Worm (Caenorhabditis elegans) whole organism, L1 larva: ENCODE data around the gene EGAP2.1.

Source experiments
- Y116A8C.19 ChIP-seq: sonication (generic microtip); optimal IDR thresholded peaks from 2 replicates; lab custom pipeline; 2016; ENCODE audit warnings: missing compliant biosample characterization, missing genetic modification characterization, borderline replicate concordance
- aha-1 ChIP-seq: fragments of 150-350 bp; optimal IDR thresholded peaks from 2 replicates; lab custom pipeline; 2014; ENCODE audit warnings: missing biosample characterization, missing genetic modification characterization
- ama-1 ChIP-seq: fragments of 150-350 bp; optimal IDR thresholded peaks from 2 replicates; lab custom pipeline; 2014
- blmp-1 ChIP-seq: fragments of 150-350 bp; optimal IDR thresholded peaks from 2 replicates; lab custom pipeline; 2014; ENCODE audit warnings: missing biosample characterization, missing genetic modification characterization
- ceh-8 ChIP-seq: fragments of 200-800 bp; sonication (Bioruptor generic); optimal IDR thresholded peaks from 2 replicates; lab custom pipeline; 2018; ENCODE audit warnings: mild to moderate bottlenecking, missing genetic modification characterization, moderate library complexity, missing compliant biosample characterization
- ceh-88 ChIP-seq: fragments of 200-800 bp; sonication (Bioruptor generic); IDR thresholded peaks from 2 replicates; pipeline ENCODE4 v1.3.6; 2022; ENCODE audit warnings: missing genetic modification characterization, missing compliant biosample characterization
- dpl-1 ChIP-seq, 3 experiments: fragments of 150-350 bp in 2 of 3; sonication (generic microtip) in 1 of 3; optimal IDR thresholded peaks; 2 replicates each; lab custom pipeline; 2014 to 2017; ENCODE audit warnings: missing biosample characterization in 3 of 3, missing genetic modification characterization in 3 of 3, missing genetic modification reagents in 3 of 3
- dsc-1 ChIP-seq: sonication (generic microtip); optimal IDR thresholded peaks from 2 replicates; lab custom pipeline; 2016; ENCODE audit warnings: mild to moderate bottlenecking, missing genetic modification characterization, missing compliant biosample characterization
- efl-3 ChIP-seq: fragments of 200-800 bp; sonication (Bioruptor generic); optimal IDR thresholded peaks from 2 replicates; lab custom pipeline; 2018; ENCODE audit warnings: mild to moderate bottlenecking, missing genetic modification characterization, missing compliant biosample characterization
- egl-27 ChIP-seq, 2 experiments: fragments of 150-350 bp in 1 of 2; sonication (generic microtip); optimal IDR thresholded peaks; 3 replicates each; lab custom pipeline; 2017 to 2018; ENCODE audit warnings: missing biosample characterization in 2 of 2, missing genetic modification characterization in 2 of 2, missing genetic modification reagents in 2 of 2
- elt-2 ChIP-seq: sonication (generic microtip); optimal IDR thresholded peaks from 2 replicates; lab custom pipeline; 2016; ENCODE audit warnings: missing genetic modification characterization, mild to moderate bottlenecking, inconsistent platforms, missing compliant biosample characterization, missing genetic modification reagents
- elt-3 ChIP-seq, 6 experiments: fragments of 150-350 bp in 1 of 6; sonication (generic microtip); optimal IDR thresholded peaks; 2 replicates each; lab custom pipeline; 2017 to 2018; ENCODE audit warnings: missing biosample characterization in 6 of 6, missing genetic modification characterization in 6 of 6, inconsistent platforms in 1 of 6
- fos-1 ChIP-seq: fragments of 150-350 bp; optimal IDR thresholded peaks from 2 replicates; lab custom pipeline; 2014; ENCODE audit warnings: missing biosample characterization, missing genetic modification characterization
- grh-1 ChIP-seq: fragments of 200-800 bp; sonication (Bioruptor generic); IDR thresholded peaks from 2 replicates; pipeline ENCODE4 v1.3.6; 2022; ENCODE audit warnings: missing genetic modification reagents, missing genetic modification characterization, missing compliant biosample characterization
- hlh-4 ChIP-seq: sonication (generic microtip); optimal IDR thresholded peaks from 2 replicates; lab custom pipeline; 2016; ENCODE audit warnings: mild to moderate bottlenecking, missing genetic modification characterization, missing compliant biosample characterization
- irx-1 ChIP-seq: sonication (generic microtip); optimal IDR thresholded peaks from 2 replicates; lab custom pipeline; 2016; ENCODE audit warnings: missing genetic modification characterization, missing compliant biosample characterization
- jun-1 ChIP-seq: fragments of 150-350 bp; optimal IDR thresholded peaks from 2 replicates; lab custom pipeline; 2014; ENCODE audit warnings: missing biosample characterization, missing genetic modification reagents, missing genetic modification characterization
- lin-13 ChIP-seq: fragments of 150-350 bp; optimal IDR thresholded peaks from 2 replicates; lab custom pipeline; 2014; ENCODE audit warnings: missing biosample characterization, missing genetic modification reagents, missing genetic modification characterization
- lin-14 ChIP-seq: fragments of 200-800 bp; sonication (Bioruptor generic); optimal IDR thresholded peaks from 2 replicates; lab custom pipeline; 2018; ENCODE audit warnings: mild to moderate bottlenecking, missing genetic modification characterization, moderate library complexity, missing compliant biosample characterization
- lin-15B ChIP-seq: fragments of 150-350 bp; sonication (generic microtip); optimal IDR thresholded peaks from 3 replicates; lab custom pipeline; 2014; ENCODE audit warnings: missing biosample characterization, missing genetic modification characterization
- lin-39 ChIP-seq: fragments of 150-350 bp; optimal IDR thresholded peaks from 2 replicates; lab custom pipeline; 2014; ENCODE audit warnings: missing biosample characterization, missing genetic modification reagents, missing genetic modification characterization
- lir-3 ChIP-seq: sonication (generic microtip); optimal IDR thresholded peaks from 2 replicates; lab custom pipeline; 2016; ENCODE audit warnings: mild to moderate bottlenecking, missing genetic modification characterization, moderate library complexity, missing compliant biosample characterization; ENCODE audit not compliant: poor library complexity
- lsy-2 ChIP-seq, 2 experiments: fragments of 150-350 bp; optimal IDR thresholded peaks; 2 replicates each; lab custom pipeline; 2014; ENCODE audit warnings: missing biosample characterization in 2 of 2, missing genetic modification characterization in 2 of 2
- mab-9 ChIP-seq: fragments of 200-800 bp; sonication (Bioruptor generic); IDR thresholded peaks from 2 replicates; pipeline ENCODE4 v1.3.6; 2022; ENCODE audit warnings: missing genetic modification reagents, missing genetic modification characterization, missing compliant biosample characterization
- mdl-1 ChIP-seq, 2 experiments: fragments of 150-350 bp; optimal IDR thresholded peaks; 2 replicates each; lab custom pipeline; 2014 to 2017; ENCODE audit warnings: missing biosample characterization in 2 of 2, missing genetic modification characterization in 2 of 2, inconsistent platforms in 1 of 2
- mef-2 ChIP-seq: fragments of 150-350 bp; optimal IDR thresholded peaks from 2 replicates; lab custom pipeline; 2014; ENCODE audit warnings: missing biosample characterization, missing genetic modification characterization
- nhr-12 ChIP-seq: sonication (generic microtip); optimal IDR thresholded peaks from 2 replicates; lab custom pipeline; 2017; ENCODE audit warnings: missing biosample characterization, missing genetic modification characterization
- nhr-19 ChIP-seq: fragments of 200-800 bp; sonication (Bioruptor generic); conservative IDR thresholded peaks from 2 replicates; pipeline ENCODE4 v1.3.6; 2022; ENCODE audit warnings: missing genetic modification characterization, missing compliant biosample characterization
- nhr-20 ChIP-seq: sonication (generic microtip); optimal IDR thresholded peaks from 2 replicates; lab custom pipeline; 2016; ENCODE audit warnings: mild to moderate bottlenecking, missing genetic modification characterization, missing compliant biosample characterization
- nhr-237 ChIP-seq: fragments of 150-350 bp; optimal IDR thresholded peaks from 2 replicates; lab custom pipeline; 2014; ENCODE audit warnings: missing biosample characterization, missing genetic modification characterization
- nhr-47 ChIP-seq: sonication (generic microtip); optimal IDR thresholded peaks from 2 replicates; lab custom pipeline; 2016; ENCODE audit warnings: mild to moderate bottlenecking, missing genetic modification characterization, moderate library complexity, missing compliant biosample characterization
- nhr-71 ChIP-seq: sonication (generic microtip); optimal IDR thresholded peaks from 2 replicates; lab custom pipeline; 2016; ENCODE audit warnings: mild to moderate bottlenecking, missing genetic modification characterization, moderate library complexity, missing compliant biosample characterization
- nhr-77 ChIP-seq: fragments of 150-350 bp; optimal IDR thresholded peaks from 2 replicates; lab custom pipeline; 2014; ENCODE audit warnings: missing biosample characterization, missing genetic modification characterization
- nhr-85 ChIP-seq: sonication (generic microtip); peaks from one replicate; lab custom pipeline; 2016; ENCODE audit warnings: missing genetic modification characterization, inconsistent platforms, missing compliant biosample characterization
- nhr-90 ChIP-seq: sonication (generic microtip); optimal IDR thresholded peaks from 2 replicates; lab custom pipeline; 2016; ENCODE audit warnings: mild to moderate bottlenecking, missing genetic modification characterization, missing compliant biosample characterization; ENCODE audit not compliant: poor library complexity
- pag-3 ChIP-seq: sonication (generic microtip); optimal IDR thresholded peaks from 2 replicates; lab custom pipeline; 2017; ENCODE audit warnings: missing genetic modification characterization, mild to moderate bottlenecking, missing compliant biosample characterization, antibody characterized with exemption, borderline replicate concordance; ENCODE audit not compliant: insufficient read depth
- pqm-1 ChIP-seq: sonication (generic microtip); optimal IDR thresholded peaks from 3 replicates; lab custom pipeline; 2017; ENCODE audit warnings: missing biosample characterization, missing genetic modification characterization
- snpc-4 ChIP-seq: fragments of 150-350 bp; optimal IDR thresholded peaks from 2 replicates; lab custom pipeline; 2014; ENCODE audit warnings: missing biosample characterization, missing genetic modification characterization
- sptf-1 ChIP-seq: fragments of 150-350 bp; optimal IDR thresholded peaks from 2 replicates; lab custom pipeline; 2014; ENCODE audit warnings: missing biosample characterization, missing genetic modification characterization
- swsn-7 ChIP-seq: sonication (generic microtip); optimal IDR thresholded peaks from 2 replicates; lab custom pipeline; 2016; ENCODE audit warnings: missing genetic modification characterization, missing compliant biosample characterization
- tbx-2 ChIP-seq: sonication (generic microtip); optimal IDR thresholded peaks from 2 replicates; lab custom pipeline; 2016; ENCODE audit warnings: missing genetic modification characterization, missing compliant biosample characterization
- tlp-1 ChIP-seq: fragments of 150-350 bp; optimal IDR thresholded peaks from 2 replicates; lab custom pipeline; 2014; ENCODE audit warnings: missing biosample characterization, missing genetic modification characterization
- unc-30 ChIP-seq: sonication (generic microtip); optimal IDR thresholded peaks from 2 replicates; lab custom pipeline; 2017; ENCODE audit warnings: missing biosample characterization, missing genetic modification characterization
- unc-62 ChIP-seq: fragments of 150-350 bp; optimal IDR thresholded peaks from 2 replicates; lab custom pipeline; 2014; ENCODE audit warnings: missing biosample characterization, missing genetic modification reagents, missing genetic modification characterization
- unc-86 ChIP-seq: sonication (generic microtip); optimal IDR thresholded peaks from 2 replicates; lab custom pipeline; 2016; ENCODE audit warnings: missing genetic modification characterization, missing compliant biosample characterization
- unc-98 ChIP-seq: fragments of 200-800 bp; sonication (Bioruptor generic); IDR thresholded peaks from 2 replicates; pipeline ENCODE4 v1.3.6; 2022; ENCODE audit warnings: missing genetic modification characterization, missing compliant biosample characterization
- xbp-1 ChIP-seq: sonication (generic microtip); optimal IDR thresholded peaks from 2 replicates; lab custom pipeline; 2016; ENCODE audit warnings: missing genetic modification characterization, missing compliant biosample characterization
- ztf-11 ChIP-seq, 2 experiments: sonication (generic microtip); optimal IDR thresholded peaks; 2 replicates each; lab custom pipeline; 2016 to 2017; ENCODE audit warnings: missing genetic modification characterization in 2 of 2, missing biosample characterization in 1 of 2, missing compliant biosample characterization in 1 of 2
- ztf-4 ChIP-seq: fragments of 150-350 bp; optimal IDR thresholded peaks from 2 replicates; lab custom pipeline; 2014; ENCODE audit warnings: missing biosample characterization, missing genetic modification characterization

EGAP2.1 gene

ce11 chrII:5182451-5182850 is 48.8 kb upstream of the EGAP2.1 start (continued):
- no peak for TF ChIP-seq egl-27 (tag; optimal IDR thresholded peaks at IDR 0.05; lab: Kevin White, UChicago)
- no peak for TF ChIP-seq aha-1 (tag; lab: Kevin White, UChicago)
- no peak for TF ChIP-seq unc-86
- TF ChIP-seq ama-1 (lab: Kevin White, UChicago) = peak; percentile 48
- peak; percentile 97 for TF ChIP-seq elt-2
- TF ChIP-seq irx-1 (tag; lab: Kevin White, UChicago) = peak; percentile 9
- no peak for TF ChIP-seq pag-3 (tag; lab: Kevin White, UChicago)
- TF ChIP-seq unc-30 = no peak
- TF ChIP-seq nhr-19 = peak; percentile 63
- TF ChIP-seq nhr-12 = no peak
- peak; percentile 57 for TF ChIP-seq swsn-7
- no peak for TF ChIP-seq lin-39 (tag; lab: Kevin White, UChicago)
- peak; percentile 34 for TF ChIP-seq dsc-1 (tag; lab: Kevin White, UChicago)
- no peak for TF ChIP-seq hlh-4 (tag; lab: Kevin White, UChicago)
- TF ChIP-seq nhr-47 (tag; lab: Kevin White, UChicago) = peak; percentile 73
- no peak for TF ChIP-seq unc-98 (GFP tag; lab: Robert Waterston, UW)
- TF ChIP-seq mab-9 (GFP tag; lab: Robert Waterston, UW) = no peak
- TF ChIP-seq fos-1 = no peak
- TF ChIP-seq nhr-237 (tag; lab: Kevin White, UChicago) = no peak
- TF ChIP-seq lsy-2 (tag; optimal IDR thresholded peaks at IDR 0.05; lab: Kevin White, UChicago) = peak; percentile 57 to 67
- TF ChIP-seq Y116A8C.19 (tag; lab: Kevin White, UChicago) = no peak
- peak; percentile 56 for TF ChIP-seq pqm-1 (tag; lab: Kevin White, UChicago)
- no peak for TF ChIP-seq ztf-11 (tag; optimal IDR thresholded peaks at IDR 0.05; lab: Kevin White, UChicago)
- TF ChIP-seq jun-1 (tag; lab: Kevin White, UChicago) = peak; percentile 53
- TF ChIP-seq grh-1 (GFP tag; lab: Robert Waterston, UW) = no peak
- peak; percentile 38 for TF ChIP-seq lin-13 (GFP tag; lab: Kevin White, UChicago)
- no peak for TF ChIP-seq ceh-8
- peak; percentile 71 for TF ChIP-seq ztf-4
- TF ChIP-seq dpl-1 (GFP tag; optimal IDR thresholded peaks at IDR 0.05; lab: Kevin White, UChicago) = peak in 2 of 3 experiments; percentile 5 to 35
- peak; percentile 30 for TF ChIP-seq snpc-4 (tag; lab: Kevin White, UChicago)
- no peak for TF ChIP-seq ceh-88
- peak; percentile 30 for TF ChIP-seq tbx-2 (tag; lab: Kevin White, UChicago)
- peak in 1 of 2 experiments; percentile 80 for TF ChIP-seq mdl-1 (tag; optimal IDR thresholded peaks at IDR 0.05; lab: Kevin White, UChicago)
- TF ChIP-seq sptf-1 (tag; lab: Kevin White, UChicago) = no peak
- TF ChIP-seq elt-3 (tag; optimal IDR thresholded peaks at IDR 0.05; lab: Kevin White, UChicago) = peak in 2 of 6 experiments; percentile 6 to 20
- TF ChIP-seq mef-2 (tag; lab: Kevin White, UChicago) = peak; percentile 2
- peak; percentile 80 for TF ChIP-seq nhr-20 (tag; lab: Kevin White, UChicago)
- peak; percentile 53 for TF ChIP-seq lir-3 (tag; lab: Kevin White, UChicago)
- TF ChIP-seq lin-15B (tag; lab: Kevin White, UChicago) = no peak

ce11 chrII:5183207-5183606 is 48.0 kb upstream of the EGAP2.1 start:
- TF ChIP-seq unc-62 (no peak), xbp-1 (tag; lab: Kevin White, UChicago) (no peak), swsn-7 (peak; percentile 3), nhr-77 (tag; lab: Kevin White, UChicago) (no peak), ztf-4 (peak; percentile 16), efl-3 (GFP tag; lab: Kevin White, UChicago) (no peak), blmp-1 (tag; lab: Kevin White, UChicago) (peak; percentile 19), dsc-1 (tag; lab: Kevin White, UChicago) (peak; percentile 63), nhr-85 (tag; lab: Kevin White, UChicago) (peak; percentile 52), sptf-1 (tag; lab: Kevin White, UChicago) (no peak), tlp-1 (no peak), nhr-20 (tag; lab: Kevin White, UChicago) (peak; percentile 9), nhr-47 (tag; lab: Kevin White, UChicago) (peak; percentile 22), nhr-71 (tag; lab: Kevin White, UChicago) (peak; percentile 44), nhr-90 (tag; lab: Kevin White, UChicago) (no peak), nhr-19 (no peak), lin-14 (peak; percentile 18)
- TF ChIP-seq, all 84 proteins: peak for 9
